Worm (Caenorhabditis elegans) whole organism, young adult: ENCODE measurements around the gene ham-2.
A peak's percentile ranks its signal among the peaks of the same experiment; 100 is the strongest.

ENCODE experiments used
- B0336.3 ChIP-seq: fragments of 200-800 bp; sonication (Bioruptor generic); IDR thresholded peaks from 2 replicates; pipeline ENCODE4 v1.3.6; 2022; ENCODE audit warnings: missing genetic modification characterization, missing compliant biosample characterization
- C06A6.2 ChIP-seq: fragments of 200-800 bp; sonication (Bioruptor generic); conservative IDR thresholded peaks from 2 replicates; pipeline ENCODE4 v1.3.6; 2022; ENCODE audit warnings: missing genetic modification characterization, missing compliant biosample characterization
- F22D6.2 ChIP-seq: sonication (generic microtip); optimal IDR thresholded peaks from 2 replicates; lab custom pipeline; 2016; ENCODE audit warnings: mild to moderate bottlenecking, missing genetic modification characterization, missing compliant biosample characterization
- F23B12.7 ChIP-seq: sonication (generic microtip); optimal IDR thresholded peaks from 2 replicates; lab custom pipeline; 2017; ENCODE audit warnings: missing genetic modification characterization, mild to moderate bottlenecking, missing compliant biosample characterization, antibody characterized with exemption, moderate library complexity; ENCODE audit not compliant: insufficient read depth
- F55B11.4 ChIP-seq: sonication (generic microtip); optimal IDR thresholded peaks from 2 replicates; lab custom pipeline; 2016; ENCODE audit warnings: missing compliant biosample characterization, missing genetic modification characterization, borderline replicate concordance; ENCODE audit not compliant: insufficient read depth
- K12H6.12 ChIP-seq: fragments of 200-800 bp; sonication (Bioruptor generic); optimal IDR thresholded peaks from 2 replicates; lab custom pipeline; 2018; ENCODE audit warnings: mild to moderate bottlenecking, missing genetic modification characterization, missing compliant biosample characterization
- Y53F4B.3 ChIP-seq: fragments of 200-800 bp; sonication (Bioruptor generic); IDR thresholded peaks from 2 replicates; pipeline ENCODE4 v1.3.6; 2022; ENCODE audit warnings: missing genetic modification reagents, missing genetic modification characterization, missing compliant biosample characterization
- Y56A3A.18 ChIP-seq: fragments of 200-800 bp; sonication (Bioruptor generic); IDR thresholded peaks from 2 replicates; pipeline ENCODE4 v1.3.6; 2022; ENCODE audit warnings: missing genetic modification reagents, missing genetic modification characterization, missing compliant biosample characterization
- ZK185.1 ChIP-seq: sonication (generic microtip); optimal IDR thresholded peaks from 2 replicates; lab custom pipeline; 2016; ENCODE audit warnings: mild to moderate bottlenecking, missing genetic modification characterization, missing compliant biosample characterization; ENCODE audit not compliant: poor library complexity, severe bottlenecking
- attf-3 ChIP-seq: fragments of 200-800 bp; sonication (Bioruptor generic); conservative IDR thresholded peaks from 2 replicates; pipeline ENCODE4 v1.3.6; 2022; ENCODE audit warnings: missing genetic modification reagents, missing genetic modification characterization, missing compliant biosample characterization
- attf-5 ChIP-seq: fragments of 200-800 bp; sonication (Bioruptor generic); optimal IDR thresholded peaks from 2 replicates; lab custom pipeline; 2018; ENCODE audit warnings: mild to moderate bottlenecking, missing genetic modification characterization, missing compliant biosample characterization
- ceh-58 ChIP-seq: fragments of 200-800 bp; sonication (Bioruptor generic); IDR thresholded peaks from 2 replicates; pipeline ENCODE4 v1.3.6; 2022; ENCODE audit warnings: missing genetic modification characterization, missing compliant biosample characterization
- chd-7 ChIP-seq: sonication (generic microtip); optimal IDR thresholded peaks from 2 replicates; lab custom pipeline; 2016; ENCODE audit warnings: mild to moderate bottlenecking, missing genetic modification characterization, moderate library complexity, missing compliant biosample characterization
- die-1 ChIP-seq: sonication (generic microtip); optimal IDR thresholded peaks from 2 replicates; lab custom pipeline; 2016; ENCODE audit warnings: missing genotype, mild to moderate bottlenecking, missing genetic modification characterization, missing compliant biosample characterization
- dox-1 ChIP-seq: fragments of 200-800 bp; sonication (Bioruptor generic); IDR thresholded peaks from 2 replicates; pipeline ENCODE4 v1.3.6; 2022; ENCODE audit warnings: missing genetic modification reagents, missing genetic modification characterization, missing compliant biosample characterization
- dpff-1 ChIP-seq: sonication (generic microtip); optimal IDR thresholded peaks from 2 replicates; lab custom pipeline; 2017; ENCODE audit warnings: mild to moderate bottlenecking, missing genetic modification characterization, missing compliant biosample characterization
- egl-18 ChIP-seq: fragments of 200-800 bp; sonication (Bioruptor generic); IDR thresholded peaks from 2 replicates; pipeline ENCODE4 v1.3.6; 2022; ENCODE audit warnings: missing genetic modification reagents, missing genetic modification characterization, missing compliant biosample characterization
- egl-44 ChIP-seq: fragments of 200-800 bp; sonication (Bioruptor generic); IDR thresholded peaks from 2 replicates; pipeline ENCODE4 v1.3.6; 2022; ENCODE audit warnings: missing genetic modification reagents, missing genetic modification characterization, missing compliant biosample characterization
- egrh-3 ChIP-seq: fragments of 200-800 bp; sonication (Bioruptor generic); IDR thresholded peaks from 2 replicates; pipeline ENCODE4 v1.3.6; 2022; ENCODE audit warnings: missing genetic modification reagents, missing genetic modification characterization, missing compliant biosample characterization
- ekl-4 ChIP-seq: fragments of 200-800 bp; sonication (Bioruptor generic); IDR thresholded peaks from 2 replicates; pipeline ENCODE4 v1.3.6; 2022; ENCODE audit warnings: missing genetic modification reagents, missing genetic modification characterization, missing compliant biosample characterization
- gei-17 ChIP-seq: fragments of 200-800 bp; sonication (Bioruptor generic); optimal IDR thresholded peaks from 2 replicates; lab custom pipeline; 2018; ENCODE audit warnings: mild to moderate bottlenecking, missing genetic modification characterization, missing compliant biosample characterization
- him-1 ChIP-seq: sonication (generic microtip); optimal IDR thresholded peaks from 2 replicates; lab custom pipeline; 2016; ENCODE audit warnings: missing genotype, missing genetic modification reagents, missing genetic modification characterization, missing compliant biosample characterization
- hmg-1.2 ChIP-seq: fragments of 200-800 bp; sonication (Bioruptor generic); IDR thresholded peaks from 2 replicates; pipeline ENCODE4 v1.3.6; 2022; ENCODE audit warnings: missing genetic modification reagents, missing genetic modification characterization, missing compliant biosample characterization
- hmg-20 ChIP-seq: fragments of 200-800 bp; sonication (Bioruptor generic); IDR thresholded peaks from 2 replicates; pipeline ENCODE4 v1.3.6; 2022; ENCODE audit warnings: missing genetic modification reagents, missing genetic modification characterization, missing compliant biosample characterization
- let-607 ChIP-seq, 2 experiments: fragments of 200-800 bp in 1 of 2; sonication (Bioruptor generic) in 1 of 2; sonication (generic microtip) in 1 of 2; optimal IDR thresholded peaks; 2 replicates each; lab custom pipeline; 2016 to 2018; ENCODE audit warnings: mild to moderate bottlenecking in 2 of 2, missing compliant biosample characterization in 2 of 2, missing genetic modification characterization in 2 of 2, moderate library complexity in 2 of 2, missing genotype in 1 of 2
- lin-40 ChIP-seq: sonication (generic microtip); optimal IDR thresholded peaks from 2 replicates; lab custom pipeline; 2016; ENCODE audit warnings: missing genetic modification characterization, mild to moderate bottlenecking, missing compliant biosample characterization, missing genotype, missing genetic modification reagents
- lin-54 ChIP-seq: fragments of 200-800 bp; sonication (Bioruptor generic); optimal IDR thresholded peaks from 2 replicates; lab custom pipeline; 2018; ENCODE audit warnings: mild to moderate bottlenecking, missing genetic modification characterization, missing compliant biosample characterization
- lir-1 ChIP-seq: fragments of 200-800 bp; sonication (Bioruptor generic); conservative IDR thresholded peaks from 2 replicates; pipeline ENCODE4 v1.3.6; 2022; ENCODE audit warnings: missing genetic modification reagents, missing genetic modification characterization, missing compliant biosample characterization
- lsy-27 ChIP-seq: sonication (generic microtip); optimal IDR thresholded peaks from 2 replicates; lab custom pipeline; 2017; ENCODE audit warnings: missing genetic modification characterization, mild to moderate bottlenecking, missing compliant biosample characterization, antibody characterized with exemption, missing genotype, borderline replicate concordance; ENCODE audit not compliant: insufficient read depth
- madf-10 ChIP-seq: sonication (generic microtip); optimal IDR thresholded peaks from 2 replicates; lab custom pipeline; 2016; ENCODE audit warnings: mild to moderate bottlenecking, missing genetic modification characterization, missing compliant biosample characterization
- mcd-1 ChIP-seq: fragments of 200-800 bp; sonication (Bioruptor generic); IDR thresholded peaks from 2 replicates; pipeline ENCODE4 v1.3.6; 2022; ENCODE audit warnings: missing genetic modification reagents, missing genetic modification characterization, missing compliant biosample characterization
- nfyb-1 ChIP-seq: fragments of 200-800 bp; sonication (Bioruptor generic); IDR thresholded peaks from 2 replicates; pipeline ENCODE4 v1.3.6; 2022; ENCODE audit warnings: missing genetic modification reagents, missing genetic modification characterization, missing compliant biosample characterization
- nhr-179 ChIP-seq: sonication (generic microtip); optimal IDR thresholded peaks from 2 replicates; lab custom pipeline; 2016; ENCODE audit warnings: mild to moderate bottlenecking, missing genetic modification characterization, missing compliant biosample characterization
- nhr-80 ChIP-seq: sonication (generic microtip); optimal IDR thresholded peaks from 2 replicates; lab custom pipeline; 2016; ENCODE audit warnings: missing genetic modification characterization, missing compliant biosample characterization
- pha-4 ChIP-seq: fragments of 150-350 bp; sonication (generic microtip); optimal IDR thresholded peaks from 2 replicates; lab custom pipeline; 2014; ENCODE audit warnings: missing biosample characterization, missing genetic modification reagents, missing genetic modification characterization
- sea-2 ChIP-seq: fragments of 200-800 bp; sonication (Bioruptor generic); IDR thresholded peaks from 2 replicates; pipeline ENCODE4 v1.3.6; 2022; ENCODE audit warnings: missing genetic modification characterization, missing compliant biosample characterization
- snpc-1.3 ChIP-seq: sonication (generic microtip); optimal IDR thresholded peaks from 2 replicates; lab custom pipeline; 2017; ENCODE audit warnings: missing genetic modification characterization, mild to moderate bottlenecking, missing compliant biosample characterization, antibody characterized with exemption, moderate library complexity, missing genotype, missing genetic modification reagents; ENCODE audit not compliant: insufficient read depth
- snpc-4 ChIP-seq, 5 experiments: fragments of 150-350 bp in 1 of 5; sonication (generic microtip) in 4 of 5; optimal IDR thresholded peaks; 2 replicates each; lab custom pipeline; 2014 to 2018; ENCODE audit warnings: missing genetic modification characterization in 5 of 5, missing biosample characterization in 3 of 5, antibody characterized with exemption in 2 of 5, mild to moderate bottlenecking in 2 of 5, missing compliant biosample characterization in 2 of 5, missing genotype in 2 of 5, moderate library complexity in 2 of 5, missing genetic modification reagents in 1 of 5
- somi-1 ChIP-seq: fragments of 200-800 bp; sonication (Bioruptor generic); optimal IDR thresholded peaks from 2 replicates; lab custom pipeline; 2018; ENCODE audit warnings: mild to moderate bottlenecking, missing genetic modification characterization, missing compliant biosample characterization
- sptf-2 ChIP-seq: fragments of 200-800 bp; sonication (Bioruptor generic); optimal IDR thresholded peaks from 2 replicates; lab custom pipeline; 2018; ENCODE audit warnings: mild to moderate bottlenecking, missing genetic modification characterization, missing compliant biosample characterization
- tbp1 ChIP-seq: fragments of 200-800 bp; sonication (Bioruptor generic); optimal IDR thresholded peaks from 2 replicates; lab custom pipeline; 2018; ENCODE audit warnings: mild to moderate bottlenecking, missing genetic modification characterization, missing compliant biosample characterization
- ztf-22 ChIP-seq: fragments of 200-800 bp; sonication (Bioruptor generic); optimal IDR thresholded peaks from 2 replicates; lab custom pipeline; 2018; ENCODE audit warnings: mild to moderate bottlenecking, missing genetic modification characterization, moderate library complexity, missing compliant biosample characterization

ham-2 gene

DNA sequence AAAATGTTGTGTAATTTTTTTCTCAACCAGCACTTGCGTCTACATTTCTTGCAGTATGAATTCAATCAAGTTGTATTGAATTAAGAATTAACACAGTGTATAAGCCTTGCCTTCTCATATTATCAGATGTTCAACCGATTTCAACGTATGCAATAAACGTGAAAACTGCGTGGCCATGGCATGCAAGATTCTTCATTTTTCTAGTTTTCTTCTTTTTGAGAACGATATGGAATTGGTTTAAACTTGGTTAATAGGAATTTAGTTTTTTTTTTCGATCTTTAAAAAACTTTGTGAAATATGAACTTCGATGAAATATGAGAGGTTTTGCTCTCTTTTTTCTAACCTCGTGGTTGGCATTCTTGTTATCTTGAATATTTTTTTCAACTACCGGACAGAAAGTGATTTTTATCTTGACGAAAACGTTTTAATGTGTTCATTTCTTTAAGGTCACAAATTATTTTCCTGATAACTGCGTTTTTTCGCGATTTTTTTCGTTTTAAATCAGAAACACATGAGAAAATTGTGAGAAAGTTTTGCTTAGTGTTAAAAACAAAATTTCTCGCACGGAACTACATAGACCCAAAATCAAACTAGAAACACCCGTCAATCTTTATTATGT, 23.9 kb upstream of the ham-2 start:
- peak; percentile 77 for TF ChIP-seq nhr-80 (tag; lab: Kevin White, UChicago)
- TF ChIP-seq pha-4 (tag; lab: Kevin White, UChicago): no peak
- peak; percentile 16 for TF ChIP-seq lin-40 (tag; lab: Kevin White, UChicago)

DNA sequence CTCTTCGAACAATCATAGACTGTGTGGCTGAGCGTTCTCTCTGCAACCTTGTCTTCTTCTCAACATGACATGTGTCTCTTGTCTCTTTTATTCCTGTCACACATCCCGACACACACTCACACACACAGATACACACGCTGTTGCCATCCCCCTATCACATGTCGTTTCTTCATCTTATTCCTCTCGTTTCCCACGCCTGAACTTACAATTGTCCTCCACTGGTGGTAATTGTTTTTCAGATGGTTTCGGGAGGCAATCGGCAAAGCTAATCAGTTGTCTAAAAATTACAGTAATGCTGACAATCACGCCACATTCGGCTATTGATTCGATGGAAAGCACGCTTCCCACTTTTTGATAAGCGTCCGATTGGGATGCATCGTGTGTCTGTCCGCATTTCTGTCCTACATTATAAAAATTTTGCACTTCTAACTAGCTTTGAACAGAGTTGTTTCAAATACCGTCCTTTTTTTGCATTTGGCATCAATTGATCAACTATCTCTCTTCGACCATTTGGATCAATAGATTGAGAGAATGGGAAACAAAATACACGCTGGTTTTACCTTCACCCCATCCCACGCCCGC, 22.2 kb upstream of the ham-2 start, which contains the start of gene nhr-35:
TSS of gene nhr-35 (plus strand) at position 532 of the 582 bp plus-strand sequence.
- peak; percentile 29 for TF ChIP-seq K12H6.12 (tag; lab: Kevin White, UChicago)
- TF ChIP-seq F55B11.4: no peak
- no peak for TF ChIP-seq Y56A3A.18 (GFP tag; lab: Robert Waterston, UW)
- peak; percentile 40; the same call in 1 of the 2 replicates for TF ChIP-seq lir-1
- TF ChIP-seq nhr-179: no peak
- no peak for TF ChIP-seq ceh-58 (GFP tag; lab: Robert Waterston, UW)
- TF ChIP-seq hmg-20 (GFP tag; lab: Robert Waterston, UW): no peak
- peak; percentile 33 for TF ChIP-seq gei-17 (GFP tag; lab: Kevin White, UChicago)
- TF ChIP-seq sea-2 (GFP tag; lab: Robert Waterston, UW): no peak
- no peak for TF ChIP-seq pha-4 (tag; lab: Kevin White, UChicago)
- TF ChIP-seq somi-1 (GFP tag; lab: Kevin White, UChicago): peak; percentile 80
- peak; percentile 81 for TF ChIP-seq lin-40 (tag; lab: Kevin White, UChicago)
- no peak for TF ChIP-seq snpc-4 (GFP tag; optimal IDR thresholded peaks at IDR 0.05; lab: Kevin White, UChicago)
- peak in 3 of 4 experiments; percentile 33 to 46 (median 44) for TF ChIP-seq snpc-4 (tag; optimal IDR thresholded peaks at IDR 0.05; lab: Kevin White, UChicago)
- TF ChIP-seq die-1 (tag; lab: Kevin White, UChicago): peak; percentile 22
- TF ChIP-seq F23B12.7 (tag; lab: Kevin White, UChicago): peak; percentile 4
- peak; percentile 5 for TF ChIP-seq ZK185.1 (tag; lab: Kevin White, UChicago)
- TF ChIP-seq mcd-1 (GFP tag; lab: Robert Waterston, UW): peak; percentile 38; the same call in 1 of the 2 replicates
- TF ChIP-seq snpc-1.3: no peak
- no peak for TF ChIP-seq lsy-27 (tag; lab: Kevin White, UChicago)
- no peak for TF ChIP-seq him-1 (tag; lab: Kevin White, UChicago)
- peak; percentile 88 for TF ChIP-seq dox-1
- TF ChIP-seq tbp1 (GFP tag; lab: Kevin White, UChicago): peak; percentile 60
- TF ChIP-seq B0336.3 (GFP tag; lab: Robert Waterston, UW): peak; percentile 69
- TF ChIP-seq Y53F4B.3 (GFP tag; lab: Robert Waterston, UW): no peak
- TF ChIP-seq C06A6.2 (GFP tag; lab: Robert Waterston, UW): peak; percentile 44; the same call in 1 of the 2 replicates
- no peak for TF ChIP-seq sptf-2
- TF ChIP-seq hmg-1.2: peak; percentile 42
- TF ChIP-seq egl-44 (GFP tag; lab: Robert Waterston, UW): 0 out of 2 replicates have a peak, but pooled peaks have one; percentile 26
- peak; percentile 27 for TF ChIP-seq lin-54 (GFP tag; lab: Kevin White, UChicago)
- peak; percentile 86 for TF ChIP-seq ztf-22 (GFP tag; lab: Kevin White, UChicago)
- peak; percentile 53 for TF ChIP-seq madf-10
- peak; percentile 84 for TF ChIP-seq let-607 (tag; optimal IDR thresholded peaks at IDR 0.05; lab: Kevin White, UChicago)
- TF ChIP-seq dpff-1 (tag; lab: Kevin White, UChicago): no peak
- no peak for TF ChIP-seq egrh-3 (GFP tag; lab: Robert Waterston, UW)
- peak; percentile 90 for TF ChIP-seq F22D6.2
- no peak for TF ChIP-seq egl-18
- TF ChIP-seq attf-3: no peak
- TF ChIP-seq nhr-80 (tag; lab: Kevin White, UChicago): peak; percentile 100
- 0 out of 2 replicates have a peak, but pooled peaks have one; percentile 30 for TF ChIP-seq ekl-4 (GFP tag; lab: Robert Waterston, UW)
- peak; percentile 70 for TF ChIP-seq chd-7 (tag; lab: Kevin White, UChicago)
- peak; percentile 63 for TF ChIP-seq attf-5 (GFP tag; lab: Kevin White, UChicago)
- TF ChIP-seq nfyb-1 (GFP tag; lab: Robert Waterston, UW): peak; percentile 82
